Worm (Caenorhabditis elegans) whole organism, early embryonic: ENCODE data around the gene F30H5.3.

Source experiments
- F13C5.2 ChIP-seq: sonication (generic microtip); optimal IDR thresholded peaks from 2 replicates; lab custom pipeline; 2017; ENCODE audit warnings: mild to moderate bottlenecking, missing genetic modification characterization, inconsistent platforms, missing compliant biosample characterization
- ama-1 ChIP-seq: fragments of 150-350 bp; optimal IDR thresholded peaks from 2 replicates; lab custom pipeline; 2014

DNA sequence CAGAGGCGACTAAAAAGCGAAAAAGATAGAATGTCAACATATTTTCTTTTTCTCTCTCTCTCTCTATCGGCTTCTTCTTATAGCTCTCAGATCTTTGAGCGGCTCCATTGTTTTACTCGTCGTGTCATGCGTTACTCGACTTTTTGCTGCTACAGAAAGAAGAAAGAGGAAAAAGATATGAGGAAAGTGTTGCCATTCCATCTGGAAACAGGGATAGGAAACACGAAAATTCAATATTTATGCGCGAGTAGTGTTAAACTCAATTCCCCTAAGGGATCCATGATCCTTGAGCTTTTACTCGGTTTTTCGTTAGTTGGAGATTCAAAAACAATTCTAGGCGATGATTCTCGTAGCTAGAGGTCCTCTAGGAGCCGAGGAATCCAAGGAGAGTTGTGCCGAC is 56.2 kb downstream of the F30H5.3 start:
- no peak for TF ChIP-seq ama-1
- TF ChIP-seq F13C5.2 (tag; lab: Kevin White, UChicago): no peak
